Worm (Caenorhabditis elegans): ENCODE data around the gene fubl-1.

Gene fubl-1

ce11 chrV:10273837-10274236, 35.2 kb upstream of the fubl-1 start (continued):
- no peak for TF ChIP-seq unc-130 (tag; optimal IDR thresholded peaks at IDR 0.05)
- no peak for TF ChIP-seq C34B4.2 (tag; optimal IDR thresholded peaks at IDR 0.05)
- TF ChIP-seq snpc-4 (tag; optimal IDR thresholded peaks at IDR 0.05) = no peak
- no peak for TF ChIP-seq nhr-77 (tag; optimal IDR thresholded peaks at IDR 0.05)
- peak; percentile 15 for TF ChIP-seq mep-1 (tag; optimal IDR thresholded peaks at IDR 0.05)
- peak in 1 of 3 experiments; percentile 0 for TF ChIP-seq dpl-1 (GFP tag; optimal IDR thresholded peaks at IDR 0.05)
- no peak for TF ChIP-seq sptf-1 (tag; optimal IDR thresholded peaks at IDR 0.05)
- TF ChIP-seq nhr-76 (tag; optimal IDR thresholded peaks at IDR 0.05) = no peak
- no peak for TF ChIP-seq aha-1 (tag; optimal IDR thresholded peaks at IDR 0.05)

ce11 chrV:10270214-10270613, 31.5 kb upstream of the fubl-1 start, which contains the start of gene ric-4:
ric-4 (minus strand) TSS chrV:10270314.
- TF ChIP-seq dsc-1 (tag; optimal IDR thresholded peaks at IDR 0.05) (peak; percentile 14), tbx-2 (tag; optimal IDR thresholded peaks at IDR 0.05) (no peak), swsn-7 (tag; optimal IDR thresholded peaks at IDR 0.05) (no peak)

- TF ChIP-seq unc-98 (GFP tag; IDR thresholded peaks at IDR 0.05) (no peak), ces-1 (GFP tag; optimal IDR thresholded peaks at IDR 0.05) (no peak), egl-13 (tag; optimal IDR thresholded peaks at IDR 0.05) (no peak), pqm-1 (tag; optimal IDR thresholded peaks at IDR 0.05) (no peak), nhr-71 (tag; optimal IDR thresholded peaks at IDR 0.05) (no peak), lin-13 (GFP tag; optimal IDR thresholded peaks at IDR 0.05) (no peak), aly-2 (tag; optimal IDR thresholded peaks at IDR 0.05) (no peak), xbp-1 (tag; optimal IDR thresholded peaks at IDR 0.05) (no peak), pag-3 (tag; optimal IDR thresholded peaks at IDR 0.05; ENCODE audit: borderline replicate concordance, insufficient read depth) (no peak), pax-3 (tag; optimal IDR thresholded peaks at IDR 0.05) (no peak), ceh-88 (GFP tag; IDR thresholded peaks at IDR 0.05) (no peak), nhr-11 (tag; optimal IDR thresholded peaks at IDR 0.05) (no peak), ets-5 (GFP tag; IDR thresholded peaks at IDR 0.05) (no peak), elt-3 (tag; optimal IDR thresholded peaks at IDR 0.05) (no peak), snu-23 (GFP tag; optimal IDR thresholded peaks at IDR 0.05) (no peak)
Observed at ce11 chrV:10266050-10266449, 27.4 kb upstream of the fubl-1 start.

DNA sequence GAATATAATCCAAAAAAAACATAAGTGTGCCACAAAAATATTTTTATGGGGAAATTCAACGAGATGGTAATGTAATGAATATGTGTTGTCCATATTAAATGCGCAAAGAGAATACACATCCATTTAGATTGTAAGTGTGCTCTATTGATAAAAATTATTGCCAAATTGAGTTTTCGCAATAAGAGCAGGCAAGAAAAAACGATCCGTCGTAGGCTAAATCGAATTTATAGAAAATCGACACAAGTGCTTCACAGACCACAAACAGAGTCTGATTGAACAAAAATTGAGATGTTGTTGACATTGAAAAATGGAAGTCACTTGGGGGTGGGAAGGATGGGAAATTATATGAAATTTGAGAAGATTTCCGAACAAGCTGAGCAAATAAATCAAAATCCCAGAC, 26.4 kb upstream of the fubl-1 start:
- TF ChIP-seq lir-3 (tag; optimal IDR thresholded peaks at IDR 0.05; ENCODE audit: poor library complexity) = no peak
- no peak for TF ChIP-seq aly-2 (tag; optimal IDR thresholded peaks at IDR 0.05)
- TF ChIP-seq fos-1 (tag; optimal IDR thresholded peaks at IDR 0.05) = no peak
- TF ChIP-seq lsy-2 (tag; optimal IDR thresholded peaks at IDR 0.05) = no peak
- peak; percentile 56 for TF ChIP-seq lin-14 (GFP tag; optimal IDR thresholded peaks at IDR 0.05)
- no peak for TF ChIP-seq skn-1 (tag; optimal IDR thresholded peaks at IDR 0.05)
- no peak for TF ChIP-seq elt-2 (tag; optimal IDR thresholded peaks at IDR 0.05)
- no peak for TF ChIP-seq nhr-84 (tag; optimal IDR thresholded peaks at IDR 0.05)
- no peak for TF ChIP-seq C34B4.2 (tag; optimal IDR thresholded peaks at IDR 0.05)
- no peak for TF ChIP-seq lin-39 (tag; optimal IDR thresholded peaks at IDR 0.05)
- TF ChIP-seq nhr-77 (tag; optimal IDR thresholded peaks at IDR 0.05) = no peak
- TF ChIP-seq dpl-1 (GFP tag; optimal IDR thresholded peaks at IDR 0.05) = no peak
- no peak for TF ChIP-seq egl-13 (tag; optimal IDR thresholded peaks at IDR 0.05)
- TF ChIP-seq efl-3 (GFP tag; optimal IDR thresholded peaks at IDR 0.05) = no peak
- TF ChIP-seq ceh-63 (GFP tag; optimal IDR thresholded peaks at IDR 0.05) = no peak
- TF ChIP-seq aha-1 (tag; optimal IDR thresholded peaks at IDR 0.05) = no peak
- TF ChIP-seq ces-1 (GFP tag; optimal IDR thresholded peaks at IDR 0.05) = peak; percentile 10
- no peak for TF ChIP-seq ztf-11 (tag; optimal IDR thresholded peaks at IDR 0.05)
- TF ChIP-seq unc-130 (tag; optimal IDR thresholded peaks at IDR 0.05) = no peak
- TF ChIP-seq nhr-28 (tag; optimal IDR thresholded peaks at IDR 0.05) = no peak
- no peak for TF ChIP-seq mep-1 (tag; optimal IDR thresholded peaks at IDR 0.05)
- no peak for TF ChIP-seq pax-3 (tag; optimal IDR thresholded peaks at IDR 0.05)
- peak; percentile 6 for TF ChIP-seq nhr-47 (tag; optimal IDR thresholded peaks at IDR 0.05)
- TF ChIP-seq swsn-7 (tag; optimal IDR thresholded peaks at IDR 0.05) = no peak
- no peak for TF ChIP-seq snu-23 (GFP tag; optimal IDR thresholded peaks at IDR 0.05)
- no peak for TF ChIP-seq pqm-1 (tag; optimal IDR thresholded peaks at IDR 0.05)
- no peak for TF ChIP-seq fkh-8 (tag; optimal IDR thresholded peaks at IDR 0.05)
- no peak for TF ChIP-seq xbp-1 (tag; optimal IDR thresholded peaks at IDR 0.05)
- peak; percentile 18 for TF ChIP-seq nhr-71 (tag; optimal IDR thresholded peaks at IDR 0.05)
- TF ChIP-seq mdl-1 (tag; optimal IDR thresholded peaks at IDR 0.05) = no peak
- no peak for TF ChIP-seq zip-4 (GFP tag; optimal IDR thresholded peaks at IDR 0.05)
- TF ChIP-seq sptf-1 (tag; optimal IDR thresholded peaks at IDR 0.05) = no peak
- no peak for TF ChIP-seq ceh-90 (tag; optimal IDR thresholded peaks at IDR 0.05)
- no peak for TF ChIP-seq mab-9 (GFP tag; IDR thresholded peaks at IDR 0.05)
- TF ChIP-seq nhr-237 (tag; optimal IDR thresholded peaks at IDR 0.05) = no peak
